Worm (Caenorhabditis elegans) whole organism, L4/young adult: ENCODE data around the gene srh-272.

Experiments used
- W03F9.2 ChIP-seq: fragments of 150-350 bp; optimal IDR thresholded peaks from 2 replicates; lab custom pipeline; 2014; ENCODE audit warnings: missing biosample characterization, missing genetic modification characterization
- him-1 ChIP-seq: sonication (generic microtip); optimal IDR thresholded peaks from 2 replicates; lab custom pipeline; 2016; ENCODE audit warnings: missing genotype, missing genetic modification reagents, missing genetic modification characterization, missing compliant biosample characterization

ce11 chrV:2891927-2892326 lies 28.8 kb downstream of the srh-272 start, which contains the start of gene F37B4.15:
- no peak for TF ChIP-seq W03F9.2
- TF ChIP-seq him-1 (tag; lab: Kevin White, UChicago): no peak
